Worm (Caenorhabditis elegans): ENCODE results near the gene EEED8.15.

DNA sequence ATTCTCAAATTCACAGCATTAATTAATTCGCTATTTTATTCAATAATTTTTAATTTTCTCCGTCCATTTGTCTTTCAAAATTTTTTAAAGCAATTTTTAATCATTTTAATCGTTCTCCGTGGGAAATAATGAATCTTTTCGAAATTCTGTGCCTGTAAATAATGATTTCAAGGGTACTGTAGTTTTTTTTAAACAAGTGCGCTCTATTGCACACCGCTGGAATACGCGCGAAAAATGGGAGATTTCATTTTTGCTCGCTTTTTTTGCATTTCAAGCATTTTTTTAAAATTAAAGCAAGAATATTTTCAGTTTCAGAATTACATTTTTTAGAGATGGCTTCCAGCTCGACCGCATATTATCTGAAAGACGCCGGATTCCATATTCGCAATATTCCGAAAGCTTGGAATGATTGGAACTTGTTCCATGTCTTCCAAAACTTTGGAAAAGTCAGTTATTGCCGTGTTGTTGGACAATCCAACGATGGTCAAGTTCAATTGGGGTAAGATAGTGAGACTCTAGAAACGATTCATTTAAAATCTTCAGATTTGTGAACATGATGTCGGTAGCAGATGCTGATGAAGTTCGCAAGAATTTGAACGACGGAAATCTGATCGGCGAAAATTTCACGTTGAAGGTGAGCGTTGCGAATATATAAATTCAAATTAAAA lies 2.1 kb downstream of the EEED8.15 start, which contains the start of gene tofu-6:
- TF ChIP-seq pha-4 (tag; optimal IDR thresholded peaks at IDR 0.05) (no peak), F13H6.1 (tag; optimal IDR thresholded peaks at IDR 0.05) (no peak), dmd-4 (tag; optimal IDR thresholded peaks at IDR 0.05; ENCODE audit: borderline replicate concordance) (no peak), pat-9 (tag; optimal IDR thresholded peaks at IDR 0.05) (no peak)
